Fruit fly (Drosophila melanogaster) whole organism, embryonic: ENCODE data around the gene BTBD9.

Source experiments
- Adf1 ChIP-seq: fragments of 200-800 bp; sonication (Bioruptor generic); IDR thresholded peaks from 2 replicates; pipeline ENCODE4 v1.3.6; 2022; ENCODE audit warnings: missing biosample characterization, missing genetic modification characterization
- Bdp1 ChIP-seq: fragments of 200-800 bp; sonication (Bioruptor generic); optimal IDR thresholded peaks from 3 replicates; lab custom pipeline; 2016; ENCODE audit warnings: missing biosample characterization, missing genetic modification characterization
- Bgb ChIP-seq: fragments of 200-800 bp; sonication (Bioruptor generic); IDR thresholded peaks from 2 replicates; pipeline ENCODE4 v1.3.6; 2022; ENCODE audit warnings: missing biosample characterization, missing genetic modification characterization; ENCODE audit not compliant: partially characterized antibody
- CG10209 ChIP-seq: fragments of 200-800 bp; sonication (Bioruptor generic); optimal IDR thresholded peaks from 3 replicates; lab custom pipeline; 2017; ENCODE audit warnings: missing biosample characterization, mild to moderate bottlenecking, missing genetic modification characterization, missing genetic modification reagents
- CG10654 ChIP-seq: fragments of 200-800 bp; sonication (Bioruptor generic); optimal IDR thresholded peaks from 2 replicates; lab custom pipeline; 2016; ENCODE audit warnings: missing biosample characterization, missing genetic modification characterization
- CG11085 ChIP-seq: fragments of 200-800 bp; sonication (Bioruptor generic); IDR thresholded peaks from 2 replicates; pipeline ENCODE4 v1.3.6; 2022; ENCODE audit warnings: missing biosample characterization, missing genetic modification characterization
- CG11696 ChIP-seq: fragments of 200-800 bp; sonication (Bioruptor generic); IDR thresholded peaks from 2 replicates; pipeline ENCODE4 v1.3.6; 2022; ENCODE audit warnings: missing biosample characterization, missing genetic modification characterization
- CG1233 ChIP-seq: fragments of 200-800 bp; sonication (Bioruptor generic); optimal IDR thresholded peaks from 4 replicates; lab custom pipeline; 2018; ENCODE audit warnings: missing biosample characterization, mild to moderate bottlenecking, missing genetic modification characterization
- CG13424 ChIP-seq: fragments of 200-800 bp; sonication (Bioruptor generic); optimal IDR thresholded peaks from 2 replicates; lab custom pipeline; 2019; ENCODE audit warnings: missing biosample characterization, mild to moderate bottlenecking, missing genetic modification characterization, moderate library complexity
- CG14050 ChIP-seq: fragments of 200-800 bp; sonication (Bioruptor generic); IDR thresholded peaks from 3 replicates; pipeline ENCODE4 v1.3.6; 2022; ENCODE audit warnings: missing biosample characterization, missing genetic modification characterization
- CG14710 ChIP-seq: fragments of 200-800 bp; sonication (Bioruptor generic); optimal IDR thresholded peaks from 3 replicates; lab custom pipeline; 2019; ENCODE audit warnings: missing biosample characterization, mild to moderate bottlenecking, missing genetic modification characterization, moderate library complexity
- CG16863 ChIP-seq: fragments of 200-800 bp; sonication (Bioruptor generic); optimal IDR thresholded peaks from 3 replicates; lab custom pipeline; 2016; ENCODE audit warnings: missing biosample characterization, missing genetic modification characterization
- CG17568 ChIP-seq: fragments of 200-800 bp; sonication (Bioruptor generic); optimal IDR thresholded peaks from 2 replicates; lab custom pipeline; 2018; ENCODE audit warnings: missing biosample characterization, mild to moderate bottlenecking, missing genetic modification characterization, moderate library complexity
- CG2678 ChIP-seq: fragments of 200-800 bp; sonication (Bioruptor generic); optimal IDR thresholded peaks from 3 replicates; lab custom pipeline; 2019; ENCODE audit warnings: missing biosample characterization, mild to moderate bottlenecking, missing genetic modification characterization, moderate library complexity
- CG3281 ChIP-seq: fragments of 200-800 bp; sonication (Bioruptor generic); optimal IDR thresholded peaks from 3 replicates; lab custom pipeline; 2017; ENCODE audit warnings: missing biosample characterization, mild to moderate bottlenecking, missing genetic modification characterization
- CG34224 ChIP-seq: fragments of 200-800 bp; sonication (Bioruptor generic); IDR thresholded peaks from 3 replicates; pipeline ENCODE4 v1.3.6; 2022; ENCODE audit warnings: missing biosample characterization, missing genetic modification characterization; ENCODE audit not compliant: partially characterized antibody
- CG4707 ChIP-seq: fragments of 200-800 bp; sonication (Bioruptor generic); optimal IDR thresholded peaks from 2 replicates; lab custom pipeline; 2018; ENCODE audit warnings: missing biosample characterization, mild to moderate bottlenecking, missing genetic modification characterization, moderate library complexity
- CG9817 ChIP-seq: fragments of 200-800 bp; sonication (Bioruptor generic); optimal IDR thresholded peaks from 2 replicates; lab custom pipeline; 2018; ENCODE audit warnings: missing biosample characterization, mild to moderate bottlenecking, missing genetic modification characterization, moderate library complexity
- Dp ChIP-seq: fragments of 200-800 bp; sonication (Bioruptor generic); optimal IDR thresholded peaks from 2 replicates; lab custom pipeline; 2018; ENCODE audit warnings: missing biosample characterization, mild to moderate bottlenecking, missing genetic modification characterization, moderate library complexity
- HLH3B ChIP-seq: fragments of 200-800 bp; sonication (Bioruptor generic); IDR thresholded peaks from 2 replicates; pipeline ENCODE4 v1.3.6; 2022; ENCODE audit warnings: missing biosample characterization, missing genetic modification characterization
- Hey ChIP-seq: fragments of 200-800 bp; sonication (Bioruptor generic); optimal IDR thresholded peaks from 3 replicates; lab custom pipeline; 2018; ENCODE audit warnings: missing biosample characterization, mild to moderate bottlenecking, missing genetic modification characterization
- Lim3 ChIP-seq: fragments of 200-800 bp; sonication (Bioruptor generic); IDR thresholded peaks from 2 replicates; pipeline ENCODE4 v1.3.6; 2022; ENCODE audit warnings: missing biosample characterization, missing genetic modification characterization
- Oli ChIP-seq: fragments of 200-800 bp; sonication (Bioruptor generic); optimal IDR thresholded peaks from 2 replicates; lab custom pipeline; 2018; ENCODE audit warnings: missing biosample characterization, mild to moderate bottlenecking, missing genetic modification characterization, moderate library complexity
- Side ChIP-seq: fragments of 200-800 bp; sonication (Bioruptor generic); optimal IDR thresholded peaks from 2 replicates; lab custom pipeline; 2016; ENCODE audit warnings: missing biosample characterization, missing genetic modification characterization
- Sry-δ ChIP-seq: fragments of 200-800 bp; sonication (Bioruptor generic); optimal IDR thresholded peaks from 2 replicates; lab custom pipeline; 2016; ENCODE audit warnings: missing biosample characterization, missing genetic modification characterization
- Tbp ChIP-seq: fragments of >200 bp; optimal IDR thresholded peaks from 2 replicates; lab custom pipeline; 2018; ENCODE audit warnings: missing biosample characterization, missing genetic modification characterization
- bigmax ChIP-seq: fragments of 200-800 bp; sonication (Bioruptor generic); optimal IDR thresholded peaks from 2 replicates; lab custom pipeline; 2018; ENCODE audit warnings: missing biosample characterization, mild to moderate bottlenecking, missing genetic modification characterization
- cato ChIP-seq: fragments of 200-800 bp; sonication (Bioruptor generic); optimal IDR thresholded peaks from 2 replicates; lab custom pipeline; 2016; ENCODE audit warnings: missing biosample characterization, missing genetic modification characterization, borderline replicate concordance
- cg ChIP-seq: fragments of 200-800 bp; sonication (Bioruptor generic); optimal IDR thresholded peaks from 3 replicates; lab custom pipeline; 2019; ENCODE audit warnings: missing biosample characterization, mild to moderate bottlenecking, missing genetic modification characterization, moderate library complexity
- crc ChIP-seq: fragments of 200-800 bp; sonication (Bioruptor generic); optimal IDR thresholded peaks from 2 replicates; lab custom pipeline; 2016; ENCODE audit warnings: missing biosample characterization, missing genetic modification characterization
- dan ChIP-seq: fragments of 200-800 bp; sonication (Bioruptor generic); IDR thresholded peaks from 2 replicates; pipeline ENCODE4 v1.3.6; 2022; ENCODE audit warnings: missing biosample characterization, missing genetic modification characterization
- dmrt99B ChIP-seq: fragments of 200-800 bp; sonication (Bioruptor generic); optimal IDR thresholded peaks from 2 replicates; lab custom pipeline; 2018; ENCODE audit warnings: missing biosample characterization, mild to moderate bottlenecking, missing genetic modification characterization, moderate library complexity
- ewg ChIP-seq: fragments of 200-800 bp; sonication (Bioruptor generic); optimal IDR thresholded peaks from 3 replicates; lab custom pipeline; 2017; ENCODE audit warnings: mild to moderate bottlenecking, missing biosample characterization, missing genetic modification reagents, missing genetic modification characterization
- fd102C ChIP-seq: fragments of 200-800 bp; sonication (Bioruptor generic); optimal IDR thresholded peaks from 2 replicates; lab custom pipeline; 2018; ENCODE audit warnings: missing biosample characterization, mild to moderate bottlenecking, missing genetic modification characterization, moderate library complexity
- gem ChIP-seq: fragments of 200-800 bp; sonication (Bioruptor generic); optimal IDR thresholded peaks from 2 replicates; lab custom pipeline; 2019; ENCODE audit warnings: missing biosample characterization, mild to moderate bottlenecking, missing genetic modification characterization, moderate library complexity
- jumu ChIP-seq: fragments of 200-800 bp; sonication (Bioruptor generic); optimal IDR thresholded peaks from 3 replicates; lab custom pipeline; 2016; ENCODE audit warnings: missing biosample characterization, missing genetic modification characterization
- klu ChIP-seq: fragments of 200-800 bp; sonication (Bioruptor generic); IDR thresholded peaks from 2 replicates; pipeline ENCODE4 v1.3.6; 2022; ENCODE audit warnings: missing biosample characterization, missing genetic modification characterization
- phol ChIP-seq: fragments of 200-800 bp; sonication (Bioruptor generic); optimal IDR thresholded peaks from 3 replicates; lab custom pipeline; 2018; ENCODE audit warnings: missing biosample characterization, mild to moderate bottlenecking, missing genetic modification characterization, moderate library complexity
- pros ChIP-seq: fragments of 200-800 bp; sonication (Bioruptor generic); optimal IDR thresholded peaks from 3 replicates; lab custom pipeline; 2019; ENCODE audit warnings: missing biosample characterization, mild to moderate bottlenecking, missing genetic modification characterization, moderate library complexity
- pum ChIP-seq: fragments of 200-800 bp; sonication (Bioruptor generic); optimal IDR thresholded peaks from 2 replicates; lab custom pipeline; 2016; ENCODE audit warnings: missing biosample characterization, missing genetic modification characterization
- pzg ChIP-seq: fragments of 200-800 bp; sonication (Bioruptor generic); optimal IDR thresholded peaks from 3 replicates; lab custom pipeline; 2018; ENCODE audit warnings: missing biosample characterization, mild to moderate bottlenecking, missing genetic modification characterization, moderate library complexity
- ranshi ChIP-seq: fragments of 200-800 bp; sonication (Bioruptor generic); IDR thresholded peaks from 2 replicates; pipeline ENCODE4 v1.3.6; 2022; ENCODE audit warnings: missing biosample characterization, missing genetic modification characterization
- scrt ChIP-seq: fragments of 200-800 bp; sonication (Bioruptor generic); optimal IDR thresholded peaks from 2 replicates; lab custom pipeline; 2018; ENCODE audit warnings: missing biosample characterization, mild to moderate bottlenecking, missing genetic modification characterization, moderate library complexity
- sna ChIP-seq: fragments of 200-800 bp; sonication (Bioruptor generic); IDR thresholded peaks from 2 replicates; pipeline ENCODE4 v1.3.6; 2022; ENCODE audit warnings: missing biosample characterization, missing genetic modification characterization; ENCODE audit not compliant: partially characterized antibody
- sob ChIP-seq: fragments of 200-800 bp; sonication (Bioruptor generic); IDR thresholded peaks from 2 replicates; pipeline ENCODE4 v1.3.6; 2022; ENCODE audit warnings: missing biosample characterization, missing genetic modification characterization
- stc ChIP-seq: fragments of 200-800 bp; sonication (Bioruptor generic); IDR thresholded peaks from 2 replicates; pipeline ENCODE4 v1.3.6; 2022; ENCODE audit warnings: missing biosample characterization, missing genetic modification characterization
- trh ChIP-seq: fragments of 200-800 bp; sonication (Bioruptor generic); optimal IDR thresholded peaks from 2 replicates; lab custom pipeline; 2016; ENCODE audit warnings: missing biosample characterization, missing genetic modification characterization
- vfl ChIP-seq: fragments of 200-800 bp; sonication (Bioruptor generic); optimal IDR thresholded peaks from 2 replicates; lab custom pipeline; 2016; ENCODE audit warnings: missing biosample characterization, missing genetic modification characterization
- vvl ChIP-seq: fragments of 200-800 bp; sonication (Bioruptor generic); IDR thresholded peaks from 2 replicates; pipeline ENCODE4 v1.3.6; 2022; ENCODE audit warnings: missing biosample characterization, missing genetic modification characterization
- zen2 ChIP-seq: fragments of 200-800 bp; sonication (Bioruptor generic); IDR thresholded peaks from 3 replicates; pipeline ENCODE4 v1.3.6; 2022; ENCODE audit warnings: missing biosample characterization, missing genetic modification characterization; ENCODE audit not compliant: partially characterized antibody

BTBD9 gene

dm6 chrX:10735682-10736353 is 32.5 kb upstream of the BTBD9 start (continued):
- TF ChIP-seq bigmax (GFP tag; lab: Kevin White, UChicago): no peak
- TF ChIP-seq CG14050 (GFP tag; lab: Robert Waterston, UW): no peak
- peak; percentile 88 for TF ChIP-seq scrt (GFP tag; lab: Kevin White, UChicago)
- no peak for TF ChIP-seq pzg (GFP tag; lab: Kevin White, UChicago)
- TF ChIP-seq vvl (GFP tag; lab: Robert Waterston, UW): no peak
- TF ChIP-seq CG4707 (GFP tag; lab: Kevin White, UChicago): no peak
- TF ChIP-seq dan (GFP tag; lab: Robert Waterston, UW): no peak
- peak; percentile 10 for TF ChIP-seq dmrt99B (tag; lab: Kevin White, UChicago)
- TF ChIP-seq Side (GFP tag; lab: Kevin White, UChicago): no peak
- TF ChIP-seq pum (GFP tag; lab: Kevin White, UChicago): no peak
- no peak for TF ChIP-seq CG16863 (GFP tag; lab: Kevin White, UChicago)
- TF ChIP-seq gem (tag; lab: Kevin White, UChicago): peak; percentile 33
- TF ChIP-seq Dp: no peak
- no peak for TF ChIP-seq stc
- TF ChIP-seq ranshi: no peak
- TF ChIP-seq sob (GFP tag; lab: Robert Waterston, UW): no peak
- 0 out of 2 replicates have a peak, but pooled peaks have one; percentile 26 for TF ChIP-seq sna (GFP tag; lab: Robert Waterston, UW)
- TF ChIP-seq cg (GFP tag; lab: Kevin White, UChicago): peak; percentile 79
- no peak for TF ChIP-seq CG17568
- TF ChIP-seq crc (GFP tag; lab: Kevin White, UChicago): no peak
- no peak for TF ChIP-seq Lim3 (GFP tag; lab: Robert Waterston, UW)
- no peak for TF ChIP-seq CG11085 (GFP tag; lab: Robert Waterston, UW)
- TF ChIP-seq Tbp (GFP tag; lab: Kevin White, UChicago): no peak
- peak; percentile 5 for TF ChIP-seq Oli (tag; lab: Kevin White, UChicago)
- TF ChIP-seq Bgb (GFP tag; lab: Robert Waterston, UW): peak; percentile 43; the same call in 1 of the 2 replicates
- no peak for TF ChIP-seq CG9817
- no peak for TF ChIP-seq klu (GFP tag; lab: Robert Waterston, UW)
- no peak for TF ChIP-seq fd102C
- peak; percentile 24; the same call in 1 of the 2 replicates for TF ChIP-seq Adf1
- no peak for TF ChIP-seq trh (GFP tag; lab: Kevin White, UChicago)
- no peak for TF ChIP-seq CG10654
- no peak for TF ChIP-seq HLH3B (GFP tag; lab: Robert Waterston, UW)
- no peak for TF ChIP-seq vfl (GFP tag; lab: Kevin White, UChicago)
- no peak for TF ChIP-seq CG2678 (tag; lab: Kevin White, UChicago)
- TF ChIP-seq Hey: no peak
- no peak for TF ChIP-seq phol
- TF ChIP-seq pros (GFP tag; lab: Kevin White, UChicago): peak; percentile 54
- no peak for TF ChIP-seq cato
- TF ChIP-seq Sry-δ (GFP tag; lab: Kevin White, UChicago): no peak
- no peak for TF ChIP-seq CG3281
- no peak for TF ChIP-seq CG34224 (GFP tag; lab: Robert Waterston, UW)
- TF ChIP-seq CG1233 (GFP tag; lab: Kevin White, UChicago): no peak
- no peak for TF ChIP-seq CG11696 (GFP tag; lab: Robert Waterston, UW)
- peak; percentile 65 for TF ChIP-seq ewg (GFP tag; lab: Kevin White, UChicago)
- TF ChIP-seq Bdp1 (GFP tag; lab: Kevin White, UChicago): no peak
- no peak for TF ChIP-seq CG10209 (GFP tag; lab: Kevin White, UChicago)
- no peak for TF ChIP-seq CG14710
- TF ChIP-seq zen2 (GFP tag; lab: Robert Waterston, UW): no peak
- no peak for TF ChIP-seq jumu (GFP tag; lab: Kevin White, UChicago)
- TF ChIP-seq CG13424: no peak
